Fruit fly (Drosophila melanogaster): ENCODE data around the gene CG5439.

DNA sequence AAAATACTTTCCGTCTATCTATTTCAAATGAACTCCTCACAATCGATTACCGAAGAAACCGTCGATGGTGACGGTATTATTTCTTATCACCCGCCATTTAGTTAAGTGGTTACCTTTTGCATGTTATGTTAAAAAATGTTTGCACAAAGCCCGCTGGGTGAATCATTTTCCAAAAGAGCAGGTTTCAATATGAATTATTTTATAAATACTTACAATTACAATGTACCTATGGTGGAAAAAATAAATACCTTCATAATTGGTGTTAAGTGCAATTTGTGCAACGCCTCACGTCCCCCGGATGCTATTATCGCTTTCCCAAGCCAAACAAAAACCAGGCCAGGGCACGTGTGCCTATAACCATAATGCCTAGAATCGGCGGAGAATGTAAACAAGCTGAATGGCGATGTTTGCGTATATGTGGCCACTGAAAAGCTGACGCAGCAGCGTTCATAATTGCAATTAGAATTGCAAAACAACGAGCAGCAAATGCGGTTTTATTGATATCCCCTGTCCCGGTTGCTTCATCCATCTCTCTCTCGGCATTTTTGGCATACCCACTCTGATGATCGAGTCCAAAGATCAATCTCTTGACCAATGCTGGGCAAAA is 30.0 kb downstream of the CG5439 start:
- TF ChIP-seq CG9705 (GFP tag; optimal IDR thresholded peaks at IDR 0.05) (no peak), Myc (optimal IDR thresholded peaks at IDR 0.05) (no peak), Hr78 (GFP tag; optimal IDR thresholded peaks at IDR 0.05) (no peak), pan (optimal IDR thresholded peaks at IDR 0.05) (no peak), fru (GFP tag; optimal IDR thresholded peaks at IDR 0.05) (no peak), Jra (GFP tag; optimal IDR thresholded peaks at IDR 0.05) (no peak), jim (GFP tag; optimal IDR thresholded peaks at IDR 0.05) (no peak)
